Fruit fly (Drosophila melanogaster): ENCODE results near the gene dy.
A peak's percentile ranks its signal among the peaks of the same experiment; 100 is the strongest.

dy gene

dm6 chrX:11775987-11776587 lies 2.5 kb downstream of the dy start:
- TF ChIP-seq foxo (GFP tag; optimal IDR thresholded peaks at IDR 0.05) (peak in 1 of 2 experiments; percentile 96), Hnf4 (GFP tag; optimal IDR thresholded peaks at IDR 0.05) (peak; percentile 81), dmrt93B (GFP tag; optimal IDR thresholded peaks at IDR 0.05) (peak; percentile 95), CG9705 (GFP tag; optimal IDR thresholded peaks at IDR 0.05) (peak; percentile 93), Dif (GFP tag; optimal IDR thresholded peaks at IDR 0.05; ENCODE audit: partially characterized antibody) (no peak), jim (GFP tag; optimal IDR thresholded peaks at IDR 0.05) (no peak), woc (GFP tag; optimal IDR thresholded peaks at IDR 0.05) (peak; percentile 84), tai (GFP tag; optimal IDR thresholded peaks at IDR 0.05) (no peak), rgr (GFP tag; optimal IDR thresholded peaks at IDR 0.05) (peak; percentile 93), Dfd (GFP tag; optimal IDR thresholded peaks at IDR 0.05) (no peak), lola (GFP tag; optimal IDR thresholded peaks at IDR 0.05) (no peak), psq (GFP tag; optimal IDR thresholded peaks at IDR 0.05) (peak; percentile 88), Mio (GFP tag; optimal IDR thresholded peaks at IDR 0.05) (no peak), sv (GFP tag; optimal IDR thresholded peaks at IDR 0.05) (no peak), Rel (GFP tag; optimal IDR thresholded peaks at IDR 0.05) (peak; percentile 35), Rel (tag; optimal IDR thresholded peaks at IDR 0.05) (peak; percentile 80), OdsH (GFP tag; optimal IDR thresholded peaks at IDR 0.05) (peak; percentile 93), sage (GFP tag; optimal IDR thresholded peaks at IDR 0.05) (peak; percentile 65), Jra (GFP tag; optimal IDR thresholded peaks at IDR 0.05) (peak; percentile 60), Hr83 (GFP tag; optimal IDR thresholded peaks at IDR 0.05; ENCODE audit: poor library complexity, severe bottlenecking) (no peak), Sp1 (GFP tag; optimal IDR thresholded peaks at IDR 0.05) (peak; percentile 95), CG32264 (GFP tag; optimal IDR thresholded peaks at IDR 0.05) (peak; percentile 63), Vsx2 (GFP tag; optimal IDR thresholded peaks at IDR 0.05; ENCODE audit: partially characterized antibody) (no peak), Abd-B (GFP tag; optimal IDR thresholded peaks at IDR 0.05) (no peak), CrebA (GFP tag; optimal IDR thresholded peaks at IDR 0.05; ENCODE audit: borderline replicate concordance) (no peak), dl (GFP tag; optimal IDR thresholded peaks at IDR 0.05; ENCODE audit: insufficient read depth in 1 of 2, partially characterized antibody in 2 of 2) (no peak), GATAd (GFP tag; optimal IDR thresholded peaks at IDR 0.05) (peak; percentile 7), ey (GFP tag; optimal IDR thresholded peaks at IDR 0.05) (peak; percentile 93), br (GFP tag; optimal IDR thresholded peaks at IDR 0.05) (peak; percentile 91), N (GFP tag; optimal IDR thresholded peaks at IDR 0.05) (no peak), pan (optimal IDR thresholded peaks at IDR 0.05) (no peak), h (GFP tag; optimal IDR thresholded peaks at IDR 0.05) (peak; percentile 94), HLH106 (tag; optimal IDR thresholded peaks at IDR 0.05) (peak; percentile 96), fru (GFP tag; optimal IDR thresholded peaks at IDR 0.05) (peak; percentile 95), brk (GFP tag; optimal IDR thresholded peaks at IDR 0.05) (peak; percentile 43), usp (GFP tag; optimal IDR thresholded peaks at IDR 0.05) (no peak), Myc (optimal IDR thresholded peaks at IDR 0.05) (no peak), dsf (GFP tag; optimal IDR thresholded peaks at IDR 0.05; ENCODE audit: borderline replicate concordance) (peak; percentile 30), Hr78 (GFP tag; optimal IDR thresholded peaks at IDR 0.05) (no peak)

DNA sequence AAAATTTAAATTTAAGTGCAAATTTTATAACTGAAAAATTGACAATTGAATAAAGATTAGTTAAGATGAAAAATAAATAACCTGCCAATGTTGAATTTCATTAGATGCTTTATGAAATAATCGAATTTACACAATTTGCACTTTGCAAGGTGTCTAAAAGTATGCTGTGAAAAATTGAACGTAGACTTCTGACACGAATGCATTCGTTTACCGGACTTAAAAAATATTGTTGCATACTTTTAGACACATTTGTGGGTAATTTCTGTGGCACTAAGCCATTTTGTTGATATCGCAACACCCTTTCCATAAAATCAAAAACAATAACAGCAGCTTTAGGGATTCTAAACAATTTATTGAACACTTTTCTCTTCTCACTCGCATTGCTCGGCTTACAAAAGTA lies 9.1 kb downstream of the dy start:
- no peak for TF ChIP-seq br (GFP tag; optimal IDR thresholded peaks at IDR 0.05)
- TF ChIP-seq HLH106 (tag; optimal IDR thresholded peaks at IDR 0.05): no peak
- TF ChIP-seq ey (GFP tag; optimal IDR thresholded peaks at IDR 0.05): no peak
- no peak for TF ChIP-seq woc (GFP tag; optimal IDR thresholded peaks at IDR 0.05)
- no peak for TF ChIP-seq foxo (GFP tag; optimal IDR thresholded peaks at IDR 0.05)
- TF ChIP-seq Dif (GFP tag; optimal IDR thresholded peaks at IDR 0.05; ENCODE audit: partially characterized antibody): no peak
- TF ChIP-seq brk (GFP tag; optimal IDR thresholded peaks at IDR 0.05): no peak
- TF ChIP-seq psq (GFP tag; optimal IDR thresholded peaks at IDR 0.05): no peak
- no peak for TF ChIP-seq OdsH (GFP tag; optimal IDR thresholded peaks at IDR 0.05)
- no peak for TF ChIP-seq tai (GFP tag; optimal IDR thresholded peaks at IDR 0.05)
- TF ChIP-seq fru (GFP tag; optimal IDR thresholded peaks at IDR 0.05): no peak
- no peak for TF ChIP-seq Abd-B (GFP tag; optimal IDR thresholded peaks at IDR 0.05)
